4 worm cellular contexts compared by ENCODE assay signal in the genomic region with DNA sequence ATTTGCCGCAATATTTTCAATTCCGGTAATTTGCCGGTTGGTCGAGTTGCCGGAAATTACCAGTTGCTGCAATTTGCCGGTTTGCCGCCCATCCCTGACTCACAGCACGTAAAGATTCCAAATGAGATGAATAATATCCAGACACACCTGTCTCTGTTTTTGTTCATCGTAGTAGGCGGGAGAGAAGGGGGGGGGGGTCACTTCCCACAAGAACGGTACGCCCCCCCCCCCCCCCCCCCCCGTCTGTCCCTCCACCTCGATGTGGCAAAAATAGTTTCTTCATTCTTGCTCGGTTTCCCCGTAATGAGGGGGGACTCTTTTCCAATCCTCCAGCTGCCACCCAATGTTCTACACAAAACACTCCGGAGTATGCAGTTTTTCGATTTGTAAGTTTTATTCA.
TF ChIP-seq lines count a peak whose summit lies in the region.

Gene fbxb-7, plus strand, starts transcription at position 267 of the 400 bp plus-strand sequence.

TF ChIP-seq in whole organism, L1 larva, 84 proteins besides CTCF, POLR2A, EP300 and RAD21:
- peak; percentile 23 for TF ChIP-seq ceh-8 (GFP tag; optimal IDR thresholded peaks at IDR 0.05; lab: Kevin White, UChicago)
- no peak for TF ChIP-seq lin-14 (GFP tag; optimal IDR thresholded peaks at IDR 0.05; lab: Kevin White, UChicago)
TF ChIP-seq in whole organism, L1 larva: peak in this region for 1.

TF ChIP-seq in whole organism, L4 larva, 104 proteins besides CTCF, POLR2A, EP300 and RAD21:
- TF ChIP-seq set-16 (GFP tag; IDR thresholded peaks at IDR 0.05; lab: Robert Waterston, UW) (peak; percentile 94), ztf-11 (tag; optimal IDR thresholded peaks at IDR 0.05; lab: Kevin White, UChicago) (no peak)

TF ChIP-seq in whole organism, mixed stage, embryonic, 35 proteins besides CTCF, POLR2A, EP300 and RAD21:
- TF ChIP-seq unc-62 (GFP tag; optimal IDR thresholded peaks at IDR 0.05; lab: Kevin White, UChicago) (no peak), drap-1 (GFP tag; optimal IDR thresholded peaks at IDR 0.05; lab: Kevin White, UChicago) (peak; percentile 53)

TF ChIP-seq in whole organism, young adult, 124 proteins besides CTCF, POLR2A, EP300 and RAD21:
- TF ChIP-seq bed-1 (GFP tag; IDR thresholded peaks at IDR 0.05; lab: Robert Waterston, UW) (no peak), rec-8 (tag; optimal IDR thresholded peaks at IDR 0.05; lab: Kevin White, UChicago) (no peak), Y95B8A.8 (GFP tag; IDR thresholded peaks at IDR 0.05; lab: Robert Waterston, UW) (no peak), egrh-3 (GFP tag; IDR thresholded peaks at IDR 0.05; lab: Robert Waterston, UW) (peak; percentile 98), snpc-4 (GFP tag; optimal IDR thresholded peaks at IDR 0.05; lab: Kevin White, UChicago) (no peak), snpc-4 (tag; optimal IDR thresholded peaks at IDR 0.05; lab: Kevin White, UChicago) (no peak), snpc-1.1 (tag; optimal IDR thresholded peaks at IDR 0.05; lab: Kevin White, UChicago; ENCODE audit: insufficient read depth) (no peak), F55B11.4 (tag; optimal IDR thresholded peaks at IDR 0.05; lab: Kevin White, UChicago; ENCODE audit: borderline replicate concordance, insufficient read depth) (no peak), sptf-2 (GFP tag; optimal IDR thresholded peaks at IDR 0.05; lab: Kevin White, UChicago) (no peak), ztf-3 (GFP tag; optimal IDR thresholded peaks at IDR 0.05; lab: Kevin White, UChicago) (no peak), ama-1 (optimal IDR thresholded peaks at IDR 0.05; lab: Kevin White, UChicago) (no peak), ama-1 (GFP tag; optimal IDR thresholded peaks at IDR 0.05; lab: Kevin White, UChicago) (no peak), zfh-2 (GFP tag; conservative IDR thresholded peaks at IDR 0.05; lab: Robert Waterston, UW) (peak; percentile 83), B0035.1 (tag; optimal IDR thresholded peaks at IDR 0.05; lab: Kevin White, UChicago) (no peak), aptf-2 (GFP tag; conservative IDR thresholded peaks at IDR 0.05; lab: Robert Waterston, UW) (peak; percentile 77; the same call in 1 of the 2 replicates), fkh-3 (tag; optimal IDR thresholded peaks at IDR 0.05; lab: Kevin White, UChicago) (no peak)
